3 fruit fly cellular contexts compared by ENCODE assay signal in genomic region chrX:13626579-13626894, dm6.
TF ChIP-seq lines count a peak whose summit lies in the region.

No protein-coding gene starts in this region.

TF ChIP-seq in whole organism, adult, 20 proteins besides CTCF, POLR2A, EP300 and RAD21 (continued from another document):
- no peak for TF ChIP-seq pad (GFP tag; optimal IDR thresholded peaks at IDR 0.05; lab: Kevin White, UChicago)

TF ChIP-seq in whole organism, embryonic, 481 proteins besides CTCF, POLR2A, EP300 and RAD21 (continued from another document and continues in another):
- TF ChIP-seq Eip74EF (GFP tag; optimal IDR thresholded peaks at IDR 0.05; lab: Kevin White, UChicago) (peak in 1 of 2 experiments; percentile 66), mirr (GFP tag; optimal IDR thresholded peaks at IDR 0.05; lab: Kevin White, UChicago) (peak; percentile 62), CG14014 (GFP tag; IDR thresholded peaks at IDR 0.05; lab: Robert Waterston, UW) (peak; percentile 84), CG7839 (tag; optimal IDR thresholded peaks at IDR 0.05; lab: Kevin White, UChicago) (peak; percentile 82), Sox100B (GFP tag; optimal IDR thresholded peaks at IDR 0.05; lab: Kevin White, UChicago) (peak; percentile 63), CG16815 (GFP tag; optimal IDR thresholded peaks at IDR 0.05; lab: Kevin White, UChicago) (peak; percentile 63), CG12236 (GFP tag; optimal IDR thresholded peaks at IDR 0.05; lab: Kevin White, UChicago) (peak; percentile 37), CG4730 (GFP tag; IDR thresholded peaks at IDR 0.05; lab: Robert Waterston, UW) (peak; percentile 50; the same call in 1 of the 2 replicates), CG17829 (tag; optimal IDR thresholded peaks at IDR 0.05; lab: Kevin White, UChicago) (peak; percentile 54), Sox102F (GFP tag; optimal IDR thresholded peaks at IDR 0.05; lab: Kevin White, UChicago) (peak; percentile 72), CG10274 (GFP tag; optimal IDR thresholded peaks at IDR 0.05; lab: Kevin White, UChicago) (peak; percentile 27), CG34422 (GFP tag; IDR thresholded peaks at IDR 0.05; lab: Robert Waterston, UW) (peak; percentile 63; the same call in 1 of the 3 replicates), Stat92E (GFP tag; optimal IDR thresholded peaks at IDR 0.05; lab: Kevin White, UChicago) (no peak), ken (GFP tag; IDR thresholded peaks at IDR 0.05; lab: Robert Waterston, UW) (peak; percentile 71), CG17186 (GFP tag; optimal IDR thresholded peaks at IDR 0.05; lab: Kevin White, UChicago) (no peak), Hand (GFP tag; optimal IDR thresholded peaks at IDR 0.05; lab: Kevin White, UChicago) (peak; percentile 79), Dfd (GFP tag; optimal IDR thresholded peaks at IDR 0.05; lab: Kevin White, UChicago) (no peak), CG12104 (GFP tag; optimal IDR thresholded peaks at IDR 0.05; lab: Kevin White, UChicago) (peak; percentile 66), tna (GFP tag; IDR thresholded peaks at IDR 0.05; lab: Robert Waterston, UW; ENCODE audit: partially characterized antibody) (no peak), Atf3 (GFP tag; optimal IDR thresholded peaks at IDR 0.05; lab: Kevin White, UChicago) (peak; percentile 52), CG1792 (GFP tag; optimal IDR thresholded peaks at IDR 0.05; lab: Kevin White, UChicago) (peak; percentile 72), CG10543 (GFP tag; optimal IDR thresholded peaks at IDR 0.05; lab: Kevin White, UChicago) (peak; percentile 83), CG8924 (tag; optimal IDR thresholded peaks at IDR 0.05; lab: Kevin White, UChicago) (peak; percentile 54), HHEX (GFP tag; optimal IDR thresholded peaks at IDR 0.05; lab: Kevin White, UChicago) (peak; percentile 73), grau (tag; optimal IDR thresholded peaks at IDR 0.05; lab: Kevin White, UChicago) (peak; percentile 98), CG5953 (GFP tag; IDR thresholded peaks at IDR 0.05; lab: Robert Waterston, UW) (0 out of 2 replicates have a peak, but pooled peaks have one; percentile 19), CG14710 (tag; optimal IDR thresholded peaks at IDR 0.05; lab: Kevin White, UChicago) (peak; percentile 59), Sry-β (GFP tag; optimal IDR thresholded peaks at IDR 0.05; lab: Kevin White, UChicago) (no peak), lab (GFP tag; optimal IDR thresholded peaks at IDR 0.05; lab: Kevin White, UChicago) (peak; percentile 88), H15 (GFP tag; IDR thresholded peaks at IDR 0.05; lab: Robert Waterston, UW) (peak; percentile 73; the same call in 2 of the 3 replicates), CG17385 (GFP tag; optimal IDR thresholded peaks at IDR 0.05; lab: Kevin White, UChicago) (peak; percentile 78), Ptx1 (GFP tag; IDR thresholded peaks at IDR 0.05; lab: Robert Waterston, UW) (peak; percentile 82), Hr78 (GFP tag; optimal IDR thresholded peaks at IDR 0.05; lab: Kevin White, UChicago) (peak in 1 of 2 experiments; percentile 57), CG13123 (GFP tag; optimal IDR thresholded peaks at IDR 0.05; lab: Kevin White, UChicago) (peak; percentile 8), Adf1 (GFP tag; IDR thresholded peaks at IDR 0.05; lab: Robert Waterston, UW) (peak; percentile 47), vvl (GFP tag; IDR thresholded peaks at IDR 0.05; lab: Robert Waterston, UW) (peak; percentile 79; the same call in 1 of the 2 replicates), da (GFP tag; optimal IDR thresholded peaks at IDR 0.05; lab: Kevin White, UChicago) (peak; percentile 23), Lpt (GFP tag; optimal IDR thresholded peaks at IDR 0.05; lab: Kevin White, UChicago) (no peak), emc (GFP tag; optimal IDR thresholded peaks at IDR 0.05; lab: Kevin White, UChicago) (peak; percentile 29), Dll (GFP tag; IDR thresholded peaks at IDR 0.05; lab: Robert Waterston, UW; ENCODE audit: partially characterized antibody) (no peak), CG12659 (GFP tag; optimal IDR thresholded peaks at IDR 0.05; lab: Kevin White, UChicago) (peak; percentile 73), CG7745 (tag; optimal IDR thresholded peaks at IDR 0.05; lab: Kevin White, UChicago) (no peak), Dbx (GFP tag; IDR thresholded peaks at IDR 0.05; lab: Robert Waterston, UW) (peak; percentile 65; the same call in 2 of the 3 replicates), NFAT (GFP tag; IDR thresholded peaks at IDR 0.05; lab: Robert Waterston, UW) (peak; percentile 93), sc (optimal IDR thresholded peaks at IDR 0.05; lab: Kevin White, UChicago) (no peak), sc (GFP tag; optimal IDR thresholded peaks at IDR 0.05; lab: Kevin White, UChicago) (peak; percentile 26), Bteb2 (GFP tag; optimal IDR thresholded peaks at IDR 0.05; lab: Kevin White, UChicago) (peak; percentile 58), peb (GFP tag; IDR thresholded peaks at IDR 0.05; lab: Robert Waterston, UW) (peak; percentile 34; the same call in 1 of the 2 replicates), CG42726 (GFP tag; IDR thresholded peaks at IDR 0.05; lab: Robert Waterston, UW; ENCODE audit: partially characterized antibody) (no peak), HLH3B (GFP tag; IDR thresholded peaks at IDR 0.05; lab: Robert Waterston, UW) (peak; percentile 68), dimm (GFP tag; IDR thresholded peaks at IDR 0.05; lab: Robert Waterston, UW) (no peak), gro (GFP tag; optimal IDR thresholded peaks at IDR 0.05; lab: Kevin White, UChicago) (peak; percentile 86), CG7963 (GFP tag; IDR thresholded peaks at IDR 0.05; lab: Robert Waterston, UW; ENCODE audit: partially characterized antibody) (no peak), Poxn (GFP tag; IDR thresholded peaks at IDR 0.05; lab: Robert Waterston, UW) (0 out of 2 replicates have a peak, but pooled peaks have one; percentile 53), CG9876 (GFP tag; optimal IDR thresholded peaks at IDR 0.05; lab: Kevin White, UChicago) (peak; percentile 65), Hsf (GFP tag; optimal IDR thresholded peaks at IDR 0.05; lab: Kevin White, UChicago) (peak; percentile 79), Med (GFP tag; lab: Kevin White, UChicago) (peak; percentile 96), CG32767 (GFP tag; IDR thresholded peaks at IDR 0.05; lab: Robert Waterston, UW) (0 out of 2 replicates have a peak, but pooled peaks have one; percentile 41), CG11560 (tag; IDR thresholded peaks at IDR 0.05; lab: Robert Waterston, UW) (0 out of 3 replicates have a peak, but pooled peaks have one; percentile 36), sima (GFP tag; optimal IDR thresholded peaks at IDR 0.05; lab: Kevin White, UChicago) (no peak), CG6813 (GFP tag; optimal IDR thresholded peaks at IDR 0.05; lab: Kevin White, UChicago) (peak; percentile 79), Deaf1 (tag; optimal IDR thresholded peaks at IDR 0.05; lab: Kevin White, UChicago) (peak; percentile 50)

TF ChIP-seq in whole organism, prepupa, 60 proteins besides CTCF, POLR2A, EP300 and RAD21 (continued from another document):
- TF ChIP-seq CG6854 (GFP tag; optimal IDR thresholded peaks at IDR 0.05; lab: Kevin White, UChicago) (no peak), Ets96B (tag; optimal IDR thresholded peaks at IDR 0.05; lab: Kevin White, UChicago) (peak; percentile 20), CG15336 (GFP tag; IDR thresholded peaks at IDR 0.05; lab: Robert Waterston, UW) (peak; percentile 52; the same call in 1 of the 2 replicates), Eip78C (GFP tag; lab: Kevin White, UChicago) (peak; percentile 67), CG8319 (GFP tag; optimal IDR thresholded peaks at IDR 0.05; lab: Kevin White, UChicago) (no peak), Hr39 (GFP tag; optimal IDR thresholded peaks at IDR 0.05; lab: Kevin White, UChicago) (no peak), Lpt (GFP tag; optimal IDR thresholded peaks at IDR 0.05; lab: Kevin White, UChicago) (peak; percentile 1), svp (GFP tag; lab: Kevin White, UChicago) (no peak), Sox102F (GFP tag; optimal IDR thresholded peaks at IDR 0.05; lab: Kevin White, UChicago) (peak; percentile 23), CG34406 (GFP tag; optimal IDR thresholded peaks at IDR 0.05; lab: Kevin White, UChicago) (peak; percentile 19), CG6163 (GFP tag; IDR thresholded peaks at IDR 0.05; lab: Robert Waterston, UW) (no peak), fd59A (GFP tag; optimal IDR thresholded peaks at IDR 0.05; lab: Kevin White, UChicago) (peak; percentile 11), dsx (GFP tag; optimal IDR thresholded peaks at IDR 0.05; lab: Kevin White, UChicago; ENCODE audit: poor library complexity, severe bottlenecking) (no peak), Sox15 (GFP tag; optimal IDR thresholded peaks at IDR 0.05; lab: Kevin White, UChicago) (no peak), spab (GFP tag; optimal IDR thresholded peaks at IDR 0.05; lab: Kevin White, UChicago) (no peak), fd85E (GFP tag; optimal IDR thresholded peaks at IDR 0.05; lab: Kevin White, UChicago) (no peak), cyc (GFP tag; optimal IDR thresholded peaks at IDR 0.05; lab: Kevin White, UChicago) (peak; percentile 48), lz (GFP tag; optimal IDR thresholded peaks at IDR 0.05; lab: Kevin White, UChicago) (peak; percentile 35), Hr38 (GFP tag; optimal IDR thresholded peaks at IDR 0.05; lab: Kevin White, UChicago) (no peak), Eip75B (GFP tag; optimal IDR thresholded peaks at IDR 0.05; lab: Kevin White, UChicago) (peak; percentile 14), dac (GFP tag; optimal IDR thresholded peaks at IDR 0.05; lab: Kevin White, UChicago) (no peak), CG16779 (tag; optimal IDR thresholded peaks at IDR 0.05; lab: Kevin White, UChicago) (no peak), eg (GFP tag; IDR thresholded peaks at IDR 0.05; lab: Robert Waterston, UW) (no peak), esn (GFP tag; optimal IDR thresholded peaks at IDR 0.05; lab: Kevin White, UChicago) (peak; percentile 41), CG10669 (GFP tag; optimal IDR thresholded peaks at IDR 0.05; lab: Kevin White, UChicago) (peak; percentile 15), Hr4 (GFP tag; optimal IDR thresholded peaks at IDR 0.05; lab: Kevin White, UChicago) (no peak), salr (GFP tag; optimal IDR thresholded peaks at IDR 0.05; lab: Kevin White, UChicago) (peak in 1 of 2 experiments; percentile 22), CG1621 (tag; optimal IDR thresholded peaks at IDR 0.05; lab: Kevin White, UChicago) (no peak), Gug (GFP tag; IDR thresholded peaks at IDR 0.05; lab: Robert Waterston, UW) (no peak), net (GFP tag; optimal IDR thresholded peaks at IDR 0.05; lab: Kevin White, UChicago) (peak; percentile 45), acj6 (GFP tag; optimal IDR thresholded peaks at IDR 0.05; lab: Kevin White, UChicago) (no peak), Smox (GFP tag; optimal IDR thresholded peaks at IDR 0.05; lab: Kevin White, UChicago) (no peak), CG32006 (GFP tag; optimal IDR thresholded peaks at IDR 0.05; lab: Kevin White, UChicago) (peak; percentile 62), CG10631 (GFP tag; optimal IDR thresholded peaks at IDR 0.05; lab: Kevin White, UChicago) (peak; percentile 20), CG31627 (GFP tag; optimal IDR thresholded peaks at IDR 0.05; lab: Kevin White, UChicago) (peak; percentile 36), CG9139 (GFP tag; optimal IDR thresholded peaks at IDR 0.05; lab: Kevin White, UChicago) (no peak), CG8632 (GFP tag; optimal IDR thresholded peaks at IDR 0.05; lab: Kevin White, UChicago) (peak; percentile 21), Blimp-1 (GFP tag; optimal IDR thresholded peaks at IDR 0.05; lab: Kevin White, UChicago) (no peak), achi (GFP tag; optimal IDR thresholded peaks at IDR 0.05; lab: Kevin White, UChicago) (peak; percentile 37), pdm3 (GFP tag; optimal IDR thresholded peaks at IDR 0.05; lab: Kevin White, UChicago) (peak; percentile 51), CG11294 (GFP tag; IDR thresholded peaks at IDR 0.05; lab: Robert Waterston, UW) (no peak)
